Worm (Caenorhabditis elegans): ENCODE data around the gene mett-10.

DNA sequence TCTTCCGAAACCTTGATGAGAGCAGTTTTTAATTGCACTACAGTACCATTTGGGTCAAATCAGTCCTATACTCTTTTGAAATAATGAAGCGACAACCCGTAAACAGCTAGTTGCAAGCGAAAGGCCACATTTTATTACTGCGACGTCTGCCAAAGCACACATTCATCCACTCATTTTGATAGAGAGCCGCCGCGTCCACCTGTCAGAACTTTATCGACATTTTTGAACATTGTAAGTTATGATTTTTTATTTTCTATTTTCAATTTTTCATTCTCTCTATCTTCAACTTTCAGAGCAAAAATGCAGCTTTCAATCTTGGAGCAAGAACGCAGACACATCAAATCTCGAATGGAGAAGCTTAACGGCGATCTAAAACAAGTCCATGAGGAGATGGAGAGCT lies 25.9 kb downstream of the mett-10 start, which contains the start of gene K08E5.6:
- TF ChIP-seq hnd-1 (tag; optimal IDR thresholded peaks at IDR 0.05) (no peak), aly-1 (tag; optimal IDR thresholded peaks at IDR 0.05) (no peak), tbx-37 (GFP tag; conservative IDR thresholded peaks at IDR 0.05) (no peak), ama-1 (optimal IDR thresholded peaks at IDR 0.05) (no peak)
